Worm (Caenorhabditis elegans) whole organism, midembryonic: ENCODE data around the gene C08F1.12.

Experiments used
- T22C8.4 ChIP-seq: fragments of 200-800 bp; sonication (Bioruptor generic); IDR thresholded peaks from 2 replicates; pipeline ENCODE4 v1.3.6; 2022; ENCODE audit warnings: missing genetic modification characterization, missing compliant biosample characterization
- cog-1 ChIP-seq: sonication (generic microtip); optimal IDR thresholded peaks from 2 replicates; lab custom pipeline; 2016; ENCODE audit warnings: missing genetic modification characterization, missing compliant biosample characterization
- flt-1 ChIP-seq: fragments of 200-800 bp; sonication (Bioruptor generic); IDR thresholded peaks from 2 replicates; pipeline ENCODE4 v1.3.6; 2022; ENCODE audit warnings: missing genetic modification characterization, missing compliant biosample characterization
- klf-2 ChIP-seq: fragments of 200-800 bp; sonication (Bioruptor generic); conservative IDR thresholded peaks from 2 replicates; pipeline ENCODE4 v1.3.6; 2022; ENCODE audit warnings: missing genetic modification reagents, missing genetic modification characterization, missing compliant biosample characterization
- med-1 ChIP-seq: sonication (generic microtip); optimal IDR thresholded peaks from 2 replicates; lab custom pipeline; 2017; ENCODE audit warnings: missing genetic modification characterization, mild to moderate bottlenecking, missing compliant biosample characterization, antibody characterized with exemption, missing genetic modification reagents; ENCODE audit not compliant: insufficient read depth
- ref-1 ChIP-seq: fragments of 200-800 bp; sonication (Bioruptor generic); conservative IDR thresholded peaks from 2 replicates; pipeline ENCODE4 v1.3.6; 2022; ENCODE audit warnings: missing genetic modification reagents, missing genetic modification characterization, missing compliant biosample characterization
- tab-1 ChIP-seq: fragments of 200-800 bp; sonication (Bioruptor generic); IDR thresholded peaks from 2 replicates; pipeline ENCODE4 v1.3.6; 2022; ENCODE audit warnings: missing genetic modification characterization, missing compliant biosample characterization
- ztf-23 ChIP-seq: fragments of 200-800 bp; sonication (Bioruptor generic); IDR thresholded peaks from 2 replicates; pipeline ENCODE4 v1.3.6; 2022; ENCODE audit warnings: missing genetic modification reagents, missing genetic modification characterization, missing compliant biosample characterization
- ztf-29 ChIP-seq: fragments of 200-800 bp; sonication (Bioruptor generic); IDR thresholded peaks from 2 replicates; pipeline ENCODE4 v1.3.6; 2022; ENCODE audit warnings: missing genetic modification reagents, missing genetic modification characterization, missing compliant biosample characterization

- TF ChIP-seq flt-1 (GFP tag; lab: Robert Waterston, UW) (no peak), ref-1 (GFP tag; lab: Robert Waterston, UW) (no peak), ztf-29 (GFP tag; lab: Robert Waterston, UW) (no peak), med-1 (GFP tag; lab: Kevin White, UChicago) (no peak), ztf-23 (no peak), klf-2 (no peak), tab-1 (GFP tag; lab: Robert Waterston, UW) (no peak), cog-1 (tag; lab: Kevin White, UChicago) (no peak), T22C8.4 (GFP tag; lab: Robert Waterston, UW) (no peak)
These were observed 38.3 kb upstream of the C08F1.12 start for ce11 chrII:1844552-1844951.
